Worm (Caenorhabditis elegans) whole organism, mixed stage, embryonic: ENCODE measurements around the gene oac-54.

ENCODE experiments used
- bed-3 ChIP-seq: fragments of 200-800 bp; sonication (Bioruptor generic); optimal IDR thresholded peaks from 3 replicates; lab custom pipeline; 2018; ENCODE audit warnings: mild to moderate bottlenecking, missing genetic modification characterization, moderate library complexity, missing compliant biosample characterization
- blmp-1 ChIP-seq: fragments of 150-350 bp; optimal IDR thresholded peaks from 2 replicates; lab custom pipeline; 2014; ENCODE audit warnings: missing biosample characterization, missing genetic modification characterization
- nhr-12 ChIP-seq: fragments of 150-350 bp; optimal IDR thresholded peaks from 2 replicates; lab custom pipeline; 2014; ENCODE audit warnings: missing biosample characterization, missing genetic modification characterization
- pha-4 ChIP-seq: fragments of 150-350 bp; optimal IDR thresholded peaks from 2 replicates; lab custom pipeline; 2018; ENCODE audit warnings: missing biosample characterization, missing genetic modification reagents, missing genetic modification characterization
- unc-62 ChIP-seq: fragments of 150-350 bp; optimal IDR thresholded peaks from 2 replicates; lab custom pipeline; 2014; ENCODE audit warnings: missing biosample characterization, missing genetic modification reagents, missing genetic modification characterization
- ztf-11 ChIP-seq: fragments of 150-350 bp; optimal IDR thresholded peaks from 2 replicates; lab custom pipeline; 2014; ENCODE audit warnings: missing biosample characterization, missing genetic modification characterization

- TF ChIP-seq bed-3, result no peak
- TF ChIP-seq nhr-12 (tag; lab: Kevin White, UChicago), result no peak
- TF ChIP-seq pha-4, result no peak
- no peak for TF ChIP-seq blmp-1 (tag; lab: Kevin White, UChicago)
- no peak for TF ChIP-seq unc-62 (GFP tag; lab: Kevin White, UChicago)
- no peak for TF ChIP-seq ztf-11 (tag; lab: Kevin White, UChicago)
Measured at ce11 chrII:9144366-9144765, 13.5 kb upstream of the oac-54 start.
